Fruit fly (Drosophila melanogaster): ENCODE data around the gene Bin1.

- TF ChIP-seq CG6276 (GFP tag; optimal IDR thresholded peaks at IDR 0.05) = no peak
- no peak for TF ChIP-seq CG6808 (GFP tag; optimal IDR thresholded peaks at IDR 0.05)
- no peak for TF ChIP-seq CG31627 (GFP tag; optimal IDR thresholded peaks at IDR 0.05)
- TF ChIP-seq fkh (GFP tag; optimal IDR thresholded peaks at IDR 0.05) = no peak
- TF ChIP-seq CG6792 (GFP tag; optimal IDR thresholded peaks at IDR 0.05) = no peak
These were observed 7.0 kb downstream of the Bin1 start for dm6 chr3R:16182269-16182875.

All from whole organism, prepupa.